Worm (Caenorhabditis elegans): ENCODE results near the gene T23B7.2.

The T23B7.2 gene

ce11 chrII:4856113-4856512 is 14.1 kb upstream of the T23B7.2 start:
- TF ChIP-seq unc-55 (GFP tag; optimal IDR thresholded peaks at IDR 0.05) (peak; percentile 6), crh-2 (tag; optimal IDR thresholded peaks at IDR 0.05) (peak; percentile 4), nhr-11 (tag; optimal IDR thresholded peaks at IDR 0.05) (no peak), gmeb-1 (tag; optimal IDR thresholded peaks at IDR 0.05) (peak; percentile 11), C34F6.9 (tag; optimal IDR thresholded peaks at IDR 0.05) (peak; percentile 54), ztf-4 (tag; optimal IDR thresholded peaks at IDR 0.05) (no peak), elt-3 (tag; optimal IDR thresholded peaks at IDR 0.05) (no peak), lsy-2 (tag; optimal IDR thresholded peaks at IDR 0.05) (peak in 1 of 2 experiments; percentile 52), nhr-21 (tag; optimal IDR thresholded peaks at IDR 0.05) (peak; percentile 58), aly-2 (tag; optimal IDR thresholded peaks at IDR 0.05) (no peak), sma-9 (GFP tag; optimal IDR thresholded peaks at IDR 0.05) (peak; percentile 32), sma-9 (tag; optimal IDR thresholded peaks at IDR 0.05) (no peak), nhr-129 (tag; optimal IDR thresholded peaks at IDR 0.05) (peak; percentile 13), nhr-25 (tag; optimal IDR thresholded peaks at IDR 0.05) (peak; percentile 73), skn-1 (tag; optimal IDR thresholded peaks at IDR 0.05) (peak; percentile 1)

- TF ChIP-seq ama-1 (optimal IDR thresholded peaks at IDR 0.05) (no peak), lsy-2 (tag; optimal IDR thresholded peaks at IDR 0.05) (peak; percentile 2 to 24), lin-13 (GFP tag; optimal IDR thresholded peaks at IDR 0.05) (no peak), nhr-23 (tag; optimal IDR thresholded peaks at IDR 0.05) (no peak), F13H6.1 (tag; optimal IDR thresholded peaks at IDR 0.05) (no peak), sma-9 (GFP tag; optimal IDR thresholded peaks at IDR 0.05) (peak; percentile 49), sma-9 (tag; optimal IDR thresholded peaks at IDR 0.05) (no peak), lin-39 (tag; optimal IDR thresholded peaks at IDR 0.05) (no peak), alr-1 (tag; optimal IDR thresholded peaks at IDR 0.05) (no peak), nhr-6 (tag; optimal IDR thresholded peaks at IDR 0.05) (no peak), C34F6.9 (tag; optimal IDR thresholded peaks at IDR 0.05) (peak; percentile 15)
Observed at ce11 chrII:4855489-4855888, 13.4 kb upstream of the T23B7.2 start.

- peak; percentile 39 for TF ChIP-seq C34F6.9 (tag; optimal IDR thresholded peaks at IDR 0.05)
- peak; percentile 35 for TF ChIP-seq unc-55 (GFP tag; optimal IDR thresholded peaks at IDR 0.05)
- no peak for TF ChIP-seq mdl-1 (tag; optimal IDR thresholded peaks at IDR 0.05)
- no peak for TF ChIP-seq unc-62 (GFP tag; optimal IDR thresholded peaks at IDR 0.05)
Observed at ce11 chrII:4854761-4855160, 12.7 kb upstream of the T23B7.2 start.

- TF ChIP-seq Y55F3AM.14 (GFP tag; optimal IDR thresholded peaks at IDR 0.05) (no peak), nhr-237 (tag; optimal IDR thresholded peaks at IDR 0.05) (peak; percentile 45), unc-55 (GFP tag; optimal IDR thresholded peaks at IDR 0.05) (peak; percentile 98), peb-1 (tag; optimal IDR thresholded peaks at IDR 0.05) (no peak), nhr-21 (tag; optimal IDR thresholded peaks at IDR 0.05) (peak; percentile 93), nhr-23 (tag; optimal IDR thresholded peaks at IDR 0.05) (no peak), mab-5 (tag; optimal IDR thresholded peaks at IDR 0.05) (peak; percentile 93), lin-13 (GFP tag; optimal IDR thresholded peaks at IDR 0.05) (peak; percentile 95), ZK546.5 (tag; optimal IDR thresholded peaks at IDR 0.05) (peak; percentile 68), ztf-11 (tag; optimal IDR thresholded peaks at IDR 0.05) (no peak), alr-1 (tag; optimal IDR thresholded peaks at IDR 0.05) (peak; percentile 38), sem-4 (tag; optimal IDR thresholded peaks at IDR 0.05) (peak; percentile 95), ama-1 (optimal IDR thresholded peaks at IDR 0.05) (peak; percentile 77), skn-1 (tag; optimal IDR thresholded peaks at IDR 0.05) (peak; percentile 58), elt-1 (tag; optimal IDR thresholded peaks at IDR 0.05) (no peak), snpc-4 (tag; optimal IDR thresholded peaks at IDR 0.05) (peak; percentile 84), unc-62 (GFP tag; optimal IDR thresholded peaks at IDR 0.05) (peak; percentile 63), gmeb-1 (tag; optimal IDR thresholded peaks at IDR 0.05) (peak; percentile 100), nhr-129 (tag; optimal IDR thresholded peaks at IDR 0.05) (peak; percentile 87), ztf-1 (GFP tag; conservative IDR thresholded peaks at IDR 0.05) (no peak), nhr-6 (tag; optimal IDR thresholded peaks at IDR 0.05) (peak; percentile 89), aly-2 (tag; optimal IDR thresholded peaks at IDR 0.05) (no peak), ceh-82 (tag; optimal IDR thresholded peaks at IDR 0.05) (peak; percentile 43), nhr-77 (tag; optimal IDR thresholded peaks at IDR 0.05) (peak; percentile 79), elt-3 (tag; optimal IDR thresholded peaks at IDR 0.05) (no peak), dmd-4 (tag; optimal IDR thresholded peaks at IDR 0.05) (peak; percentile 63), lsy-2 (tag; optimal IDR thresholded peaks at IDR 0.05) (peak; percentile 95 to 96), sma-3 (GFP tag; optimal IDR thresholded peaks at IDR 0.05) (peak; percentile 96), nhr-25 (tag; optimal IDR thresholded peaks at IDR 0.05) (peak; percentile 97), fos-1 (tag; optimal IDR thresholded peaks at IDR 0.05) (peak; percentile 77), R02D3.7 (tag; optimal IDR thresholded peaks at IDR 0.05) (peak; percentile 78), egl-27 (tag; optimal IDR thresholded peaks at IDR 0.05) (peak; percentile 94), F13H6.1 (tag; optimal IDR thresholded peaks at IDR 0.05) (peak; percentile 96), nhr-11 (tag; optimal IDR thresholded peaks at IDR 0.05) (no peak), nhr-12 (tag; optimal IDR thresholded peaks at IDR 0.05) (peak; percentile 60), lin-11 (tag; optimal IDR thresholded peaks at IDR 0.05) (peak; percentile 90), sma-9 (GFP tag; optimal IDR thresholded peaks at IDR 0.05) (peak; percentile 98), sma-9 (tag; optimal IDR thresholded peaks at IDR 0.05) (no peak), nhr-10 (tag; optimal IDR thresholded peaks at IDR 0.05) (peak; percentile 91), ztf-4 (tag; optimal IDR thresholded peaks at IDR 0.05) (peak; percentile 91), mbf-1 (tag; optimal IDR thresholded peaks at IDR 0.05) (no peak)
Observed at ce11 chrII:4851594-4852106, 9.6 kb upstream of the T23B7.2 start, which contains the start of gene dnj-9. dnj-9 (plus strand) TSS chrII:4852056.
